Fruit fly (Drosophila melanogaster): Measurements from ENCODE around the gene CG14408.

Gene CG14408

DNA sequence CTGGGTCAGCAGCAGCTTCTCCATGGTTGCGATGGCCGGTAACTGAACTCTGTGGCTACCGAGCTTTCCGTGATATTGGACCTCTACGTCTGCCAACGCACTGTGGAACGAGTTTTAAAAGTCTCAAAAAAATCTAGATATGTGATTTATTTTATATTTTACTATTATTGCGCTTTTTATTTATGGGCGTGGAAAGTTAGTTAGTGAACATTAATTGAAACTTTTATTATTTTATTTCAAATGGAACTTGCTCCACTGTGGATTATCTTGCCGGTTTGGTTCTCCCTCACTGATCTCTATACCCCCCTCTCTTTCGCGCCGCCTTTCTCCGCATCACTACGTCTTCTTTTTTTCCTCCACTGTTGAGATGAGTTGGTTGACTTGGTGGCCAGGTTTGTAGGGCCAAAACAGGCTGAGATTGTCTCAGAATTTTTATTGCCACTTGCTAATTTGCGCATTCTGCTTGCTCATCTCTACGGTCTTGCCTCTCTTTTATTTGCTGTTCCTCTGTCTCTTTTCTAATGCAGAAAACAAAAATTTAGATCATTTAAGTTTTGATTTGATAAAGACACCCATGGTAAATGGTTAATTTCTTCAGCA lies 17.0 kb upstream of the CG14408 start, which contains the start of gene CG9522 (continued):
- TF ChIP-seq CG8319 (GFP tag; optimal IDR thresholded peaks at IDR 0.05) (peak; percentile 76), topi (GFP tag; optimal IDR thresholded peaks at IDR 0.05) (peak; percentile 85), fd85E (GFP tag; optimal IDR thresholded peaks at IDR 0.05) (peak; percentile 11), CG6163 (GFP tag; IDR thresholded peaks at IDR 0.05) (peak; percentile 95), acj6 (GFP tag; optimal IDR thresholded peaks at IDR 0.05) (peak; percentile 89), vri (GFP tag; optimal IDR thresholded peaks at IDR 0.05) (peak; percentile 58), CG7368 (GFP tag; optimal IDR thresholded peaks at IDR 0.05) (peak; percentile 70), CG3032 (tag; optimal IDR thresholded peaks at IDR 0.05) (peak; percentile 75), CG31627 (GFP tag; optimal IDR thresholded peaks at IDR 0.05) (peak; percentile 67), CG3919 (GFP tag; optimal IDR thresholded peaks at IDR 0.05) (peak; percentile 92), Lpt (GFP tag; optimal IDR thresholded peaks at IDR 0.05) (peak; percentile 87), svp (GFP tag) (peak; percentile 85), Hr38 (GFP tag; optimal IDR thresholded peaks at IDR 0.05) (no peak), Eip75B (GFP tag; optimal IDR thresholded peaks at IDR 0.05) (peak; percentile 90), eg (GFP tag; IDR thresholded peaks at IDR 0.05) (peak; percentile 82), CG10631 (GFP tag; optimal IDR thresholded peaks at IDR 0.05) (peak; percentile 90), dac (GFP tag; optimal IDR thresholded peaks at IDR 0.05) (peak; percentile 63), Ets21C (GFP tag; optimal IDR thresholded peaks at IDR 0.05) (peak; percentile 53), Smox (GFP tag; optimal IDR thresholded peaks at IDR 0.05) (peak; percentile 74), Gug (GFP tag; IDR thresholded peaks at IDR 0.05) (peak; percentile 77), CG32006 (GFP tag; optimal IDR thresholded peaks at IDR 0.05) (peak; percentile 92), fd59A (GFP tag; optimal IDR thresholded peaks at IDR 0.05) (peak; percentile 76), CG6792 (GFP tag; optimal IDR thresholded peaks at IDR 0.05) (peak; percentile 86), Sox14 (GFP tag; optimal IDR thresholded peaks at IDR 0.05) (peak; percentile 86), CG8119 (GFP tag; IDR thresholded peaks at IDR 0.05) (peak; percentile 90), CG4318 (GFP tag; optimal IDR thresholded peaks at IDR 0.05) (peak; percentile 83), Eip93F (GFP tag; optimal IDR thresholded peaks at IDR 0.05) (no peak), cyc (GFP tag; optimal IDR thresholded peaks at IDR 0.05) (peak; percentile 76), CG10669 (GFP tag; optimal IDR thresholded peaks at IDR 0.05) (peak; percentile 78), CG11902 (GFP tag; optimal IDR thresholded peaks at IDR 0.05) (peak; percentile 49), fkh (GFP tag; optimal IDR thresholded peaks at IDR 0.05) (no peak), dsx (GFP tag; optimal IDR thresholded peaks at IDR 0.05; ENCODE audit: poor library complexity, severe bottlenecking) (peak; percentile 81), CG15336 (GFP tag; IDR thresholded peaks at IDR 0.05) (peak; percentile 92), net (GFP tag; optimal IDR thresholded peaks at IDR 0.05) (peak; percentile 82), CG11294 (GFP tag; IDR thresholded peaks at IDR 0.05) (peak; percentile 66), CG9139 (GFP tag; optimal IDR thresholded peaks at IDR 0.05) (peak; percentile 82), lz (GFP tag; optimal IDR thresholded peaks at IDR 0.05) (peak; percentile 79)

DNA sequence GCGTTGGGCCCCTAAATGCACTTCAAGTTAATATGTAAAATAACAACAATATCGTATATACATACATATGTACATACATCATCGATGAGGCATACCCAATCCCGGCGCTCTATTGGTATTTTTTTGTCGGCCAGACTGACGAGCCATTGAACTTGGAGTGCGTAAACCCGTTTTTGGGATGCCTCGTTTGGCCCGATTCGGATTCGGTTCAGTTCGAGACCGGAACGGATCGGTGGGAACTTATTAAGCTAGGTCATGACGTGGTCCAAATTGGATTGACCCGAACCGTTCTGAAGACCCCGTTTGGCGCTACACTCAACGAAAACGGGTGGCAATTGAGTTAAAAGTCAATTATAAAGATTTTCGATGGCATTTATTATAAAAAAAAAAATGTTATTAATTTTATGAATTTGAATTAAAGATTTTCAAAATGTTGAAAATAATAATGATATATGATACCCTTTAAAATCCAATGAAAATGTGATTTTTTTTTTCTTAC lies 14.3 kb upstream of the CG14408 start:
- TF ChIP-seq CG8632 (GFP tag; optimal IDR thresholded peaks at IDR 0.05) (no peak), Lpt (GFP tag; optimal IDR thresholded peaks at IDR 0.05) (no peak), CG10631 (GFP tag; optimal IDR thresholded peaks at IDR 0.05) (no peak), Sox102F (GFP tag; optimal IDR thresholded peaks at IDR 0.05) (peak; percentile 22), Hr4 (GFP tag; optimal IDR thresholded peaks at IDR 0.05) (no peak), CG10669 (GFP tag; optimal IDR thresholded peaks at IDR 0.05) (no peak), CG1621 (tag; optimal IDR thresholded peaks at IDR 0.05) (no peak), svp (GFP tag) (peak; percentile 56), topi (GFP tag; optimal IDR thresholded peaks at IDR 0.05) (peak; percentile 11), CG15336 (GFP tag; IDR thresholded peaks at IDR 0.05) (no peak), esn (GFP tag; optimal IDR thresholded peaks at IDR 0.05) (peak; percentile 18), dac (GFP tag; optimal IDR thresholded peaks at IDR 0.05) (no peak), OdsH (GFP tag; optimal IDR thresholded peaks at IDR 0.05) (no peak), Hr38 (GFP tag; optimal IDR thresholded peaks at IDR 0.05) (no peak), CG8119 (GFP tag; IDR thresholded peaks at IDR 0.05) (no peak), pdm3 (GFP tag; optimal IDR thresholded peaks at IDR 0.05) (no peak), lz (GFP tag; optimal IDR thresholded peaks at IDR 0.05) (no peak), eg (GFP tag; IDR thresholded peaks at IDR 0.05) (no peak), Eip78C (GFP tag) (peak; percentile 52), fd59A (GFP tag; optimal IDR thresholded peaks at IDR 0.05) (no peak), Sox14 (GFP tag; optimal IDR thresholded peaks at IDR 0.05) (no peak), Eip93F (GFP tag; optimal IDR thresholded peaks at IDR 0.05) (no peak), spab (GFP tag; optimal IDR thresholded peaks at IDR 0.05) (no peak), Eip75B (GFP tag; optimal IDR thresholded peaks at IDR 0.05) (peak; percentile 29), CG16779 (tag; optimal IDR thresholded peaks at IDR 0.05) (no peak), CG34406 (GFP tag; optimal IDR thresholded peaks at IDR 0.05) (peak; percentile 20)
